Worm (Caenorhabditis elegans) whole organism, L4 larva: ENCODE results near the gene K02E11.3.

Source experiments
- F49E8.2 ChIP-seq: sonication (generic microtip); optimal IDR thresholded peaks from 2 replicates; lab custom pipeline; 2016; ENCODE audit warnings: missing compliant biosample characterization, mild to moderate bottlenecking, missing genetic modification characterization, borderline replicate concordance
- T20F7.1 ChIP-seq: fragments of 200-800 bp; sonication (Bioruptor generic); optimal IDR thresholded peaks from 2 replicates; lab custom pipeline; 2018; ENCODE audit warnings: mild to moderate bottlenecking, missing genetic modification characterization, missing compliant biosample characterization
- T26A8.4 ChIP-seq: fragments of 200-800 bp; sonication (Bioruptor generic); IDR thresholded peaks from 2 replicates; pipeline ENCODE4 v1.3.6; 2022; ENCODE audit warnings: missing genetic modification characterization, missing compliant biosample characterization
- ZK337.2 ChIP-seq: fragments of 200-800 bp; sonication (Bioruptor generic); IDR thresholded peaks from 2 replicates; pipeline ENCODE4 v1.3.6; 2022; ENCODE audit warnings: missing genetic modification reagents, missing genetic modification characterization, missing compliant biosample characterization
- ZK546.5 ChIP-seq, 2 experiments: sonication (generic microtip); optimal IDR thresholded peaks; 2 replicates each; lab custom pipeline; 2017; ENCODE audit warnings: missing biosample characterization in 2 of 2, missing genetic modification characterization in 2 of 2
- aha-1 ChIP-seq: fragments of 150-350 bp; peaks from one replicate; lab custom pipeline; 2014; ENCODE audit warnings: missing biosample characterization, missing genetic modification characterization
- ama-1 ChIP-seq: fragments of 150-350 bp; optimal IDR thresholded peaks from 2 replicates; lab custom pipeline; 2014; ENCODE audit warnings: inconsistent platforms, mixed read lengths
- arid-1 ChIP-seq: fragments of 200-800 bp; sonication (Bioruptor generic); conservative IDR thresholded peaks from 2 replicates; pipeline ENCODE4 v1.3.6; 2022; ENCODE audit warnings: missing genetic modification reagents, missing genetic modification characterization, missing compliant biosample characterization
- attf-4 ChIP-seq: sonication (generic microtip); optimal IDR thresholded peaks from 3 replicates; lab custom pipeline; 2017; ENCODE audit warnings: missing biosample characterization, missing genetic modification characterization
- ceh-20 ChIP-seq: fragments of 200-800 bp; sonication (Bioruptor generic); IDR thresholded peaks from 2 replicates; pipeline ENCODE4 v1.3.6; 2022; ENCODE audit warnings: missing genetic modification reagents, missing genetic modification characterization, missing compliant biosample characterization
- ceh-28 ChIP-seq: fragments of 150-350 bp; optimal IDR thresholded peaks from 2 replicates; lab custom pipeline; 2014; ENCODE audit warnings: missing biosample characterization, missing genetic modification reagents, missing genetic modification characterization
- ces-1 ChIP-seq: fragments of 150-350 bp; sonication (generic microtip); optimal IDR thresholded peaks from 4 replicates; lab custom pipeline; 2014; ENCODE audit warnings: missing biosample characterization, missing genetic modification reagents, missing genetic modification characterization
- cey-2 ChIP-seq: sonication (generic microtip); optimal IDR thresholded peaks from 3 replicates; lab custom pipeline; 2017; ENCODE audit warnings: missing genetic modification characterization, mild to moderate bottlenecking, missing compliant biosample characterization, antibody characterized with exemption, borderline replicate concordance; ENCODE audit not compliant: insufficient read depth
- ctbp-1 ChIP-seq: fragments of 200-800 bp; sonication (Bioruptor generic); IDR thresholded peaks from 2 replicates; pipeline ENCODE4 v1.3.6; 2022; ENCODE audit warnings: missing genetic modification reagents, missing genetic modification characterization, missing compliant biosample characterization
- daf-16 ChIP-seq, 3 experiments: sonication (generic microtip); optimal IDR thresholded peaks; 2 replicates each; lab custom pipeline; 2016 to 2017; ENCODE audit warnings: missing genetic modification characterization in 3 of 3, missing genetic modification reagents in 3 of 3, mild to moderate bottlenecking in 2 of 3, missing compliant biosample characterization in 2 of 3, missing biosample characterization in 1 of 3, moderate library complexity in 1 of 3
- daf-19 ChIP-seq: fragments of 200-800 bp; sonication (Bioruptor generic); conservative IDR thresholded peaks from 2 replicates; pipeline ENCODE4 v1.3.6; 2022; ENCODE audit warnings: missing genetic modification characterization, missing compliant biosample characterization
- daf-8 ChIP-seq: fragments of 200-800 bp; sonication (Bioruptor generic); IDR thresholded peaks from 2 replicates; pipeline ENCODE4 v1.3.6; 2022; ENCODE audit warnings: missing genetic modification characterization, missing compliant biosample characterization
- dmd-6 ChIP-seq: fragments of 200-800 bp; sonication (Bioruptor generic); IDR thresholded peaks from 2 replicates; pipeline ENCODE4 v1.3.6; 2022; ENCODE audit warnings: missing genetic modification reagents, missing genetic modification characterization, missing compliant biosample characterization
- duxl-1 ChIP-seq: sonication (generic microtip); optimal IDR thresholded peaks from 2 replicates; lab custom pipeline; 2016; ENCODE audit warnings: mild to moderate bottlenecking, missing genetic modification characterization, moderate library complexity, missing compliant biosample characterization; ENCODE audit not compliant: poor library complexity
- fkh-10 ChIP-seq: fragments of 150-350 bp; optimal IDR thresholded peaks from 2 replicates; lab custom pipeline; 2014; ENCODE audit warnings: missing biosample characterization, missing genetic modification reagents, missing genetic modification characterization
- gei-8 ChIP-seq: fragments of 200-800 bp; sonication (Bioruptor generic); optimal IDR thresholded peaks from 2 replicates; lab custom pipeline; 2018; ENCODE audit warnings: mild to moderate bottlenecking, missing genetic modification characterization, missing compliant biosample characterization
- hif-1 ChIP-seq, 2 experiments: sonication (generic microtip); optimal IDR thresholded peaks; 2 replicates each; lab custom pipeline; 2016 to 2017; ENCODE audit warnings: missing compliant biosample characterization in 2 of 2, missing genetic modification characterization in 2 of 2, missing genetic modification reagents in 2 of 2, missing genotype in 2 of 2, mild to moderate bottlenecking in 1 of 2
- jun-1 ChIP-seq: fragments of 150-350 bp; optimal IDR thresholded peaks from 2 replicates; lab custom pipeline; 2014; ENCODE audit warnings: missing biosample characterization, missing genetic modification reagents, missing genetic modification characterization
- lin-13 ChIP-seq: fragments of 150-350 bp; optimal IDR thresholded peaks from 2 replicates; lab custom pipeline; 2014; ENCODE audit warnings: missing biosample characterization, missing genetic modification reagents, missing genetic modification characterization
- lin-38 ChIP-seq: fragments of 200-800 bp; sonication (Bioruptor generic); IDR thresholded peaks from 2 replicates; pipeline ENCODE4 v1.3.6; 2022; ENCODE audit warnings: missing genetic modification reagents, missing genetic modification characterization, missing compliant biosample characterization
- mdt-29 ChIP-seq: fragments of 200-800 bp; sonication (Bioruptor generic); IDR thresholded peaks from 2 replicates; pipeline ENCODE4 v1.3.6; 2022; ENCODE audit warnings: missing genetic modification reagents, missing genetic modification characterization, missing compliant biosample characterization
- mes-2 ChIP-seq: sonication (generic microtip); optimal IDR thresholded peaks from 2 replicates; lab custom pipeline; 2016; ENCODE audit warnings: missing genotype, mild to moderate bottlenecking, missing genetic modification characterization, missing compliant biosample characterization; ENCODE audit not compliant: poor library complexity, severe bottlenecking
- nhr-42 ChIP-seq: fragments of 200-800 bp; sonication (Bioruptor generic); IDR thresholded peaks from 2 replicates; pipeline ENCODE4 v1.3.6; 2022; ENCODE audit warnings: missing genetic modification characterization, missing compliant biosample characterization
- nhr-6 ChIP-seq: fragments of 150-350 bp; optimal IDR thresholded peaks from 2 replicates; lab custom pipeline; 2014; ENCODE audit warnings: missing biosample characterization, missing genetic modification characterization
- nhr-76 ChIP-seq: fragments of 150-350 bp; optimal IDR thresholded peaks from 2 replicates; lab custom pipeline; 2014; ENCODE audit warnings: missing biosample characterization, missing genetic modification characterization
- pha-4 ChIP-seq, 2 experiments: fragments of 150-350 bp in 1 of 2; fragments of 200-800 bp in 1 of 2; sonication (Bioruptor generic) in 1 of 2; IDR thresholded peaks in 1 of 2; optimal IDR thresholded peaks in 1 of 2; 2 replicates each; pipeline versions ENCODE4 v1.3.6 to Lab custom; 2014 to 2022; ENCODE audit warnings: missing genetic modification characterization in 2 of 2, missing genetic modification reagents in 2 of 2, missing biosample characterization in 1 of 2, missing compliant biosample characterization in 1 of 2
- sdz-12 ChIP-seq: fragments of 200-800 bp; sonication (Bioruptor generic); optimal IDR thresholded peaks from 2 replicates; lab custom pipeline; 2018; ENCODE audit warnings: mild to moderate bottlenecking, missing genetic modification characterization, missing compliant biosample characterization
- set-16 ChIP-seq: fragments of 200-800 bp; sonication (Bioruptor generic); IDR thresholded peaks from 2 replicates; pipeline ENCODE4 v1.3.6; 2022; ENCODE audit warnings: missing genetic modification reagents, missing genetic modification characterization, missing compliant biosample characterization
- unc-130 ChIP-seq: sonication (generic microtip); optimal IDR thresholded peaks from 2 replicates; lab custom pipeline; 2016; ENCODE audit warnings: missing genetic modification reagents, missing genetic modification characterization, missing compliant biosample characterization
- zag-1 ChIP-seq: fragments of 150-350 bp; optimal IDR thresholded peaks from 2 replicates; lab custom pipeline; 2014; ENCODE audit warnings: missing biosample characterization, missing genetic modification characterization
- ztf-7 ChIP-seq: fragments of 150-350 bp; optimal IDR thresholded peaks from 2 replicates; lab custom pipeline; 2014; ENCODE audit warnings: missing biosample characterization, missing genetic modification characterization

Gene K02E11.3

DNA sequence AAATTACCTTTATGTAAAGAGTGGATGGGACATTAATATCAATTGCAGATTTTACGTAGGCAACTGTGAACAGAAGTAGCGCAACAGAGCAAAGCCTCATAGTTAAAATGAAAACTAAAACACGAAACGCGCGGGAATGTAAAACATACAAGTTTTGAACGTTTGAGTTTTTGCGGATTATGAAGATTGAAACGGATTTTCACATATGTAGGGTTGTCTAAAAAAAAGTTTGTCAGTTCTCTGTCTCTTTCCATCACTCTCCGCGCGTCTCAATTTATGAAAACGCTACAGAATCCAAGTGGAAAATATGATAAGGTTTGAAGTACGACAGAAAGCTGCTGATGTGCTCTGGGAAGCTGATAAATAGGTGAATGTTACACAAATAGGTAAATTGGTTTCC is at the start of gene K02E11.3:
TSS of gene K02E11.3 (minus strand) at position 101 of the 400 bp plus-strand sequence.
- no peak for TF ChIP-seq ces-1 (GFP tag; lab: Kevin White, UChicago)

DNA sequence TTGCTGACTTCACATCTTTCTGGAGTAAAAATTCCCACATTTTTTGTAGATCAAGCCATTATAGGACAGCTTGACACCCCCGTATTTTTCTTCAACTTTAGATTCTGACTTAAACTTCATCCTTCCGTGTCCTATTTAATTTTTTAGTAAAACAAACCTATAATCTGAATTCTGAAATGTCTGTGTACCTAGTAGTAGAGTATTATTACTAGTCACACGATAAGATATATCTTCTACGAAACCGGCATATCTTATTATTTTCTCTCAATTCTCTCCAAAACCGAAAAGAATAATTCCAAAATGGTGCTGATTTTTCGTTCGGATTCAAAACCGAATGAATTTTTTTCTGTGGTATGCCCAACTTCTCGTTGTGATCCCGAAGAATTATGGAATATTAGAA is 47.7 kb upstream of the K02E11.3 start, which contains the start of gene F14D7.9:
TSS of gene F14D7.9 (plus strand) at position 301 of the 400 bp plus-strand sequence.
- no peak for TF ChIP-seq fkh-10 (GFP tag; lab: Kevin White, UChicago)
- no peak for TF ChIP-seq mdt-29 (GFP tag; lab: Robert Waterston, UW)
- no peak for TF ChIP-seq set-16 (GFP tag; lab: Robert Waterston, UW)
- TF ChIP-seq nhr-42, result no peak
- TF ChIP-seq nhr-6, result no peak
- no peak for TF ChIP-seq lin-38 (GFP tag; lab: Robert Waterston, UW)
- TF ChIP-seq nhr-76, result no peak
- TF ChIP-seq ceh-28 (tag; lab: Kevin White, UChicago), result no peak
- TF ChIP-seq gei-8, result no peak
- TF ChIP-seq sdz-12 (GFP tag; lab: Kevin White, UChicago), result no peak
- no peak for TF ChIP-seq daf-8
- no peak for TF ChIP-seq T20F7.1 (GFP tag; lab: Kevin White, UChicago)
- no peak for TF ChIP-seq ztf-7
- no peak for TF ChIP-seq hif-1 (tag; optimal IDR thresholded peaks at IDR 0.05; lab: Kevin White, UChicago)
- no peak for TF ChIP-seq aha-1
- TF ChIP-seq cey-2 (tag; lab: Kevin White, UChicago), result no peak

- TF ChIP-seq aha-1, result peak; percentile 4
- no peak for TF ChIP-seq dmd-6 (GFP tag; lab: Robert Waterston, UW)
Observed at ce11 chrV:14293667-14294194, 47.1 kb upstream of the K02E11.3 start, which contains the start of gene F14D7.2. Gene F14D7.2 (minus strand): TSS chrV:14293717.

ce11 chrV:14290636-14291035 is 44.0 kb upstream of the K02E11.3 start, which contains the start of gene F14D7.18:
Gene F14D7.18 (minus strand): TSS chrV:14290736.
- TF ChIP-seq gei-8 (no peak), T26A8.4 (GFP tag; lab: Robert Waterston, UW) (no peak), ZK546.5 (tag; optimal IDR thresholded peaks at IDR 0.05; lab: Kevin White, UChicago) (no peak), fkh-10 (GFP tag; lab: Kevin White, UChicago) (no peak), ceh-20 (GFP tag; lab: Robert Waterston, UW) (no peak), daf-19 (GFP tag; lab: Robert Waterston, UW) (no peak), duxl-1 (tag; lab: Kevin White, UChicago) (no peak), mes-2 (tag; lab: Kevin White, UChicago) (no peak), F49E8.2 (no peak), ama-1 (no peak), pha-4 (GFP tag; IDR thresholded peaks at IDR 0.05; lab: Robert Waterston, UW) (no peak), pha-4 (tag; optimal IDR thresholded peaks at IDR 0.05; lab: Kevin White, UChicago) (no peak), arid-1 (GFP tag; lab: Robert Waterston, UW) (no peak), hif-1 (tag; optimal IDR thresholded peaks at IDR 0.05; lab: Kevin White, UChicago) (no peak), lin-38 (GFP tag; lab: Robert Waterston, UW) (no peak), attf-4 (no peak), unc-130 (GFP tag; lab: Kevin White, UChicago) (no peak), ZK337.2 (GFP tag; lab: Robert Waterston, UW) (no peak), ctbp-1 (GFP tag; lab: Robert Waterston, UW) (no peak), nhr-76 (no peak)

DNA sequence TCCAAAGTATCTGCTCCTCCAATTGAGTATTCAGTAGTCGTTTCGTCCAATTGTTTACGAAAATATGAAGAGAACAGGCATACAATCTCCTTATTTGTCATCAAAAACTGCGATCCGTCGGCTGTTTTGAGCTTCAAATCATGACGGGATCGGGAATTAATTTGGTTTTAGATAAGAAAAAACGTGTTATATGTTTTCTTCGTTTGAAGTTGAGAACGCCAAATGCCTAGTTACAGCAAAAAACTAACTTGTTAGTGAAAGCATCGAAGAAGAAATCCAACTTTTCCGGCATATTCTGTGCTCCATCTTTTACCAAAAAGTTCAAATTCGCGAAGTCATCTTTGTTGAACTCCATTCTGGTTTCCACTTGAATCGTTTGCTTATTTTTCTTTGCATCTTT is 42.7 kb upstream of the K02E11.3 start, which contains the start of gene F14D7.1:
TSS of gene F14D7.1 (minus strand) at position 101 of the 400 bp plus-strand sequence.
- TF ChIP-seq daf-16 (GFP tag; optimal IDR thresholded peaks at IDR 0.05; lab: Kevin White, UChicago) (no peak), daf-16 (tag; optimal IDR thresholded peaks at IDR 0.05; lab: Kevin White, UChicago) (no peak), lin-13 (GFP tag; lab: Kevin White, UChicago) (no peak), ZK337.2 (GFP tag; lab: Robert Waterston, UW) (no peak), jun-1 (no peak), zag-1 (tag; lab: Kevin White, UChicago) (no peak), ceh-28 (tag; lab: Kevin White, UChicago) (no peak)
